Worm (Caenorhabditis elegans): ENCODE data around the gene Y6G8.2.

- no peak for TF ChIP-seq ceh-36 (tag; optimal IDR thresholded peaks at IDR 0.05)
- no peak for TF ChIP-seq flt-1 (GFP tag; IDR thresholded peaks at IDR 0.05)
- TF ChIP-seq ets-7 (tag; optimal IDR thresholded peaks at IDR 0.05), result no peak
- TF ChIP-seq aly-1 (tag; optimal IDR thresholded peaks at IDR 0.05), result no peak
- no peak for TF ChIP-seq tbx-11 (GFP tag; IDR thresholded peaks at IDR 0.05)
- no peak for TF ChIP-seq B0310.2 (tag; optimal IDR thresholded peaks at IDR 0.05)
- TF ChIP-seq F13C5.2 (tag; optimal IDR thresholded peaks at IDR 0.05), result no peak
- no peak for TF ChIP-seq pes-1 (GFP tag; IDR thresholded peaks at IDR 0.05)
- no peak for TF ChIP-seq ama-1 (optimal IDR thresholded peaks at IDR 0.05)
Observed at ce11 chrV:17565903-17566302, 32.9 kb downstream of the Y6G8.2 start, which contains the start of gene fbxa-171.

All from whole organism, early embryonic.